Fruit fly (Drosophila melanogaster) whole organism, larva: ENCODE measurements around the gene tap.

Experiments
- noc ChIP-seq: fragments of 200-800 bp; sonication (Bioruptor generic); optimal IDR thresholded peaks from 3 replicates; lab custom pipeline; 2019; ENCODE audit warnings: missing biosample characterization, mild to moderate bottlenecking, missing genetic modification characterization, moderate library complexity

Gene tap

DNA sequence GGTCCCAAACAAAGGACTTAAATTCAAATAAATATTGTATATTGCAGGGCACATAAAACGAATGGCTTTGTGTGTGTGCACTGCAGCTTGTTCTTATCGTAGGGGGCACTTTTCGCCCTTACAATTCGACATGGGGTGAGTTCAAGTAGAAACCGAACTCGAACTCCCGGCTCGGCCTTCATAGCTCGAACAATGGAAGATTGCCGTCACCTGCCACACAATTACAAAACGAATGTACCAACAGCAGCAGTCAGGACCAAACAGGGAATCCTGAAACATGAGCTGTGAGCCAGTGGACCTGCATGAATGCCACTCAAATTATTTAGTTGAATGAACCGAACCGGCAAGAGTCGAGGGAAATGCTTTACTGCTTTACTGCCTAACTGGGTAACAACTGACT, 2.4 kb downstream of the tap start:
- no peak for TF ChIP-seq noc (tag; lab: Kevin White, UChicago)

DNA sequence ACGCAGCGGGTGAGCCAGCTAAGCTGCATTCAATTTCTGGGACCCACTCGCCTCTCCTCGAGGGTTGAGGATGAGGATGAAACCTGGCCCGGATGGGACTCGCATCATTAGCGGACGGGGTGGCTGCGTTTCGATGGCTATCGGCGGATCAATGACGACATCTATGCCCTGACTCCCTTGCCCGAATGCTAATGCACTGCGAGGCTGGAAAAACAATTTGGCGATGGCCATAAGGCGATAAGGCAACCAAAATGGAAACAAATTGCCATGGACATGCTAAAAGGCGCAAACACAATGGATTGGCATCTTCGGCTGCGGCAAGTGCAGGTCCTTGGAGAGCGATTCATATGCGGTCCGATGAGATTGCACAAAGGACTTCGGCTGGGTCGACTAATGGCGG, 3.5 kb downstream of the tap start:
- no peak for TF ChIP-seq noc (tag; lab: Kevin White, UChicago)

DNA sequence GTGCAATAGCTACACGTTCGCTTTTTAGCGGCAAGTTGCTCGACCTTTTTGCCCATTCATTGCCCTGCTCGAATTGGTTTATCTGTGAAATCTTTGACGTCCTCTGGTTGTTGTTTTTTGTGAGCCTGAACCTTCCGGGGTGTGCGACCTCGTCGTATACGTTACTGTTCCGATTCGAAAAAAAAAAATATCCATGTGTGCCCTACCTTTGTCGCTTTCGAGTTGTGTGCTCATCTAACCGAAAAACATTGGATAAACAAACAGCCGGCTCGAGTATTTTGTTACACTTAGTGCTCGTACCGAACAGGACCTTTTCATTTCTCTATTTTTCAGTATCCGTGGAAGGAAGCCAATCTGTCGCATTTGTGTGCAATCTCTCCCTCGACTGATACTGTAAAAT, 4.5 kb downstream of the tap start:
- no peak for TF ChIP-seq noc (tag; lab: Kevin White, UChicago)

DNA sequence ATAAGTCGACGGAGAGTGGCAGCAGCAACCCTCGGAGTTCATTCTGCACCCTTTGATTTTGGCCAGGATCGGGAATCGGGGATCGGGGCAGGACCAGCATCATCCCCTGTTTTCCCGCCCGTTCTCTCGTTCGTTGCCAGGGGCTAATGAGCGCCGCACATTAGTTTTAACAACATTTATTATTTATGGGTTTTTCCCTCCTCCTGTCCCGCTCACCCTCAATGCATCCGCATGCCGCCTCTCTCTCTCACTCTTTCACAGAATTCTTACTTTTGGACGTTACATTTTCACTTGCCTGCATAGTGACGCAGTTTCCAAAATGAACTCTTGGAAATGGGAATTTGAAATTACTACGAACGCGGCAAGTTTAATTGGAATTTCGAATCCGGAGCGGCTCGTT, 7.5 kb downstream of the tap start:
- no peak for TF ChIP-seq noc (tag; lab: Kevin White, UChicago)

DNA sequence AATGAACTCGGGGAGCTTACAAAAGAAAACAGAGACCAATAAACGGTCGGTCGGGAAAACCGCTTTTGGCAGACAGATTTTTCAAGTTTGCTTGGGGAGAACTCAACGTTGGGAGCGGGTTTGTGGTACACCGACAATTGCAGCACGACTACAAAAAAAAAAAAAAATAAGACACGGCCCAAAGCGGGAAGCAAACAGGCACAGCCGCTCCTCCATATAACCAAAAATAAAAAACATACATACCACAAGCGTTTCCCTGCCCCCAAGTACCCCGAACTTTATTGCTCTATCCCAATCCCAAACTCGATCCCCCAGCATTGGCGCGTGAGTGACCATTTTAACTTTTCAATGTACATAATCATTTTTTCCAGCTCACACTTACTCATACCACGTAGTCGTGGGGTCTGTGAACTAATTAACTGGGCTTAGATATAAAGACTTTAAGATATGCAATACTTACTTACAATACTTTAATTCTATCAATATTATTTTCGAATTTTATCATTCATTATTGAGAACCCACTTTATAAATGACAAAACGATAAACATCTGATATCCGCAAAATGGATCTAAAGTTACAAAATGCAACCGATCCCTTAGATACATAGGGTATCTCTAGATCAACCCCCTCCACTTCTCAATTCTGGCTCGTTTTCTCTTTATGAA, 15.6 kb downstream of the tap start:
- no peak for TF ChIP-seq noc (tag; lab: Kevin White, UChicago)

DNA sequence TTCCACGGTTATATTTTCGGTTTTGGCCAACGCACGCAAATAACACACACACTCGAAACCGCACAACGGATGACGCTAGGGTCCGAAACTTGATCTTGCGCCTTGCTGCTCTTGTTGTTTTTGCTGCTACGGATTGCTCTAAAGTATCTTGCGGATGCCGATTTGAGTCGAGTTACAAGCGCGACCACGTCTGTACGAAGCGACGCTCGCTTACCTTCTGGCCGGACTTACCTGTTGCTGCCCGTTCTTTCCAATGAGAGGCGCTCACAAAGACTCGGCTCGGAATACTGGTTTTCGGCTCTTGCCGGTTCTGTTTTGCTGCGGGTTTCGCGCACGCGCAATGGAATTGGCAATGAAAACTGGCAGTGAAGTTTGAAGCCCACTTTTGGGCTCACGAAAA, 19.8 kb downstream of the tap start, which contains the start of gene Cad74A:
Gene Cad74A, minus strand, starts transcription at position 220 of the 400 bp plus-strand sequence.
- no peak for TF ChIP-seq noc (tag; lab: Kevin White, UChicago)

DNA sequence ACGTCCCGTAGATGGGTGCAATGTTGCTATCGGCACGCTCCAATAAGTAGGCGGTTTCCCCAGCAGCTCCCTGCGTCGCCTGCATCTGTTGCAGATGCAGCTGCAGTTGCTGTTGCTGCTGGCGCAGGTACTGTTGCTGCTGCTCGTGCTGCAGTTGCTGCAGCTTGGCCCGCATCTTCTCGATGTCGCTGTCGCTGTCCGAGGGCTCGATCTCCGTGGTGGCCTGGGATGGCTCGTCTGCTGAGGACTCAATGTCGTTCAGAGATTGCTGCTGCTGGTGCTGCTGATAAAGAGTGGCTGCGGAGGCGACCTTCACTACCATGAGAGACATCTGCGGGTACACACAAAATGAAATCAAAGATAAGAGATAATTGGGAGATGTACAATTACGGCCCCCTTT, 22.5 kb downstream of the tap start:
- TF ChIP-seq noc (tag; lab: Kevin White, UChicago): no peak

DNA sequence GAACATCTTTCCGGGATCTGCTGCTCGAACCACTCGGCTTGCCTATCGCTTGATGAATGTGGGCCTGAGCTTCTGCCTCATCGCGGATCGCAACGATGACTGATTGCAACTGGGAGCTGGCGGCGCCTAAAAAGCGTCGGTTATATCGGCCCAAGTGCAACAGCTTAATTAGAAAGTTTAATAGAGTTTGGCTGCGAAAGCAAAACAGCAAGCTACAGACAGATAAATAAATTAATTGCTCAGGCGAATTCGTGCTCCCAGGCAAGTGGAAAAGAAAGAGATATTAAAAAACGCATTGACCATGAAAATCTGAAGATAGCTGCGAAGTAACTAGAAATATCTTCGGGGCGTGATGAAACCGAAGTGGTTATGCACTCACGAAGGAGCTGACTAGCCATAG, 23.1 kb downstream of the tap start, which contains the start of gene CG13728:
Gene CG13728, minus strand, starts transcription at position 101 of the 400 bp plus-strand sequence.
- no peak for TF ChIP-seq noc (tag; lab: Kevin White, UChicago)

DNA sequence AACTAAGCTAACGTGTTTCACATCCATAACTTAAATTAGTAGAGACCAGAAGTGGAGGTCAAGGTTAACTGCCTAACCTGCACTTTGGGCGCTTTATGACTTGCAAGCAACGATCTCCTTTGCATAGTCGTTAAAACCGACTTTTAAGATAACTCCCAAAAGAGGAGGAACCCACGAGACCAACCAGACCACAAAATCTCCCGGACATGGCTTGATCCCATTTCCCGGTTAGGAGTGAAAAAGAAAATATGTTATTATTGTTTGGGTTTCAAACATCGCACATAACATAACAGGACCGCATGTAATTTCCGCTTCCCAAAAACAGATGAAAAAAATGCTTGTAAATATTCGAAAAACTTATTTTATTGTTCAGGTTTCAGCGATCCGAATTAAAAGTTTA, 23.8 kb downstream of the tap start:
- TF ChIP-seq noc (tag; lab: Kevin White, UChicago): no peak

DNA sequence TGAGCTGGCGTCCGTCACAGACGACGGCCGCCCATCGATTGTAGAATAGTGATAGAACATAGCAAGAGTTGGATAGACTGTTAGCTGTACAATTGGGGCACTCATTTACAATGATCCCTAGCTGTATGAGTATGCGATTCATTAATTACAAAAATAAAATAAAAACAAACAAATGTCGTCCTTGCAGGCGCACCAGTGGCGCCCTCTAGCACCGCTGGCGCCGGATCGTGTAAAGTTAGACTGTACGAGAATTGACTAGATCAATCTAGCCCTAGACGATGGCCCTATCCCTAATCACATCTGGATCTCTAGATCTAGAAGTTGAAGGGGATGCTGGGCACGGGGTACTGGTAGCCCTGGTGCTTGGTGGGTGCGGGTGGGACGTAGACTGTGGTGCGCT, 24.2 kb downstream of the tap start:
- TF ChIP-seq noc (tag; lab: Kevin White, UChicago): no peak

DNA sequence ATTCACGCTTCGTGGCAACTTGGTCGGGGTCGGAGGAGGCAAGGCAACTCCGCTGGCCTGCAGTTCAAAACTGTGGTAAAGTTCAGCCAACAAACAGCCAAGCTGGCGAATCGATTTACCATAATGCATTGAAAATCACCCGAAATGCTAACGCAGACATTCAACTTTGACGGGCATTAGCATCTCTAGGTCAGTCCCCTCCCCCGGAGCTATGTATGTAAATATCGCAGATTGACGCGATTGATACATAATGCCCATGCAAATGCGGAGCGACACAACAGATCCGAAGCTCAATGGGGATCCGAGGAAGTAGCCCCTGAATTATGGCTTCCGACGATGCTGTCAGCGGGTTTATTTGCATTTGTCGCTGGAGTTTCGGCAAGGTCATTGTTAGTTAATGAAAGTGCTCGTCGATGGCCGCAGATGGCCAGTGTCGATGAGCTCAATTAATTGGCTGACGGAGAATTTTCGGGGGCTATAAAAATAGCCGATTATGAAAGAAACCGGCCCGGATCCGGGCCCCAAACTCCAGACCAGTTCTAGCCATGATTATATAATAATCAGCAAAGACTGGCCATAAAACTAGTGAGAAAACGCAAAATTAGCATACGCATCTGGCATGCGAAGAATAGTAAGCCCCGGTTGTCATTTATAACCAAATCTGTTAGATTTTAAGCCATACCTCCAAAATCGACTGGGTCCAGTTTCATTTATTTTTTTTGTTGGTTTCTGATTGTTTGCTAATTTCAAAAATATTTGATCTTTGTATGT, 27.3 kb downstream of the tap start:
- no peak for TF ChIP-seq noc (tag; lab: Kevin White, UChicago)

DNA sequence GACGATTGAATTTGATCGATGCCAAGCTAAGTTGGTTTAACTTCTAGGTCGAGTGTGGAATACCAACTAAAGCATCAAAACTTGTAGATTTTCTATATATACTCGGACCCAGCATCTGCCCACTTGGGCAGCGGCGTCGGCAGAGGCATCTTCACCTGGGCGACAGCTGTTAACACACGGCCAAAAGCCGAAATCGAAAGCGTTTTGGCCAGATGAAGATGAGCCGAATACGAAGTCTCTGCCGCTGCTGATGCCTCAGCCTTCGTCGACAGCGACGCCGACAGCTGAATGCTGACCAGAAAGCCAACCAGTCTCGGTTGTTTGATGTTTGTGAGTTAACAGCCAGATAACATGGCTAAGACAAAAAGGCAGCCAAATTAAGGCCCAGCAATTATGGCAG, 29.4 kb downstream of the tap start, which contains the start of gene CG13731:
Gene CG13731, minus strand, starts transcription at position 62 of the 400 bp plus-strand sequence.
- no peak for TF ChIP-seq noc (tag; lab: Kevin White, UChicago)

DNA sequence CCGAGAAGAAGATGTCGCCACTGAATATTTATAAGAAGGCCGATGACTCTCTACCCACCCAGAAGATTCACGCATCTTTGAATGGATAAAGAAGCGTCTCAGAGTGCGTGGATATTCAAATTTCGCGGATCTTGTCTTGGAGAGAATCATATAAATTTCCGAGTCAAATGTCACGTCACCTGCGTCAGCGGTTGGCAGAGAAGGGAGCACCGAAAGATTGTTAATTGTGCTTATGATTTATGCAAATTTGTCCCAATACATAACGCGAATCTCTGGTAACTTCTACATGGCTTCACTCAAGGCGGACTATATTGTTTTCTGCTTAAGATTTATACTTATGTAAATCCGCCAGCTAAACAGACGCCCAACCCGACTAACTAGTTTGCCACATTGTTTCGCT, 31.6 kb downstream of the tap start:
- TF ChIP-seq noc (tag; lab: Kevin White, UChicago): no peak

DNA sequence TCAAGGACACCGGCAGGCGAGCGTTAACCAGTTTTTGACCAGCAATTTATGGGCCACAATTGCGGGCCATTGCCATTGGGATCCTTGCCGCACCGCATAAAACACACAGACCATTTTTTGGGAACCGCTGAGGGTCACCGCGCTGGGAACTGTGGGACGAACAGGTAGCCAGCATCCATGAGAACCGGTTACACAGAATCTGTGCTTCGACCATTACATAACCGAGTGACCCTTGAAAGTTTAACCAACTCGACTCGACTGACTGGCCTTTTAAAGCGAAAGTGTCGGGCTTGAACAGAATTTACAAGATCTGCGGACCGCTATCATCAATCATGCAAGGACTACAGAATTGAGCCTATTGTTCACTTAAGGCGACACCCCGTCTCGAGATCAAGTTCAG, 32.9 kb downstream of the tap start:
- TF ChIP-seq noc (tag; lab: Kevin White, UChicago): no peak

DNA sequence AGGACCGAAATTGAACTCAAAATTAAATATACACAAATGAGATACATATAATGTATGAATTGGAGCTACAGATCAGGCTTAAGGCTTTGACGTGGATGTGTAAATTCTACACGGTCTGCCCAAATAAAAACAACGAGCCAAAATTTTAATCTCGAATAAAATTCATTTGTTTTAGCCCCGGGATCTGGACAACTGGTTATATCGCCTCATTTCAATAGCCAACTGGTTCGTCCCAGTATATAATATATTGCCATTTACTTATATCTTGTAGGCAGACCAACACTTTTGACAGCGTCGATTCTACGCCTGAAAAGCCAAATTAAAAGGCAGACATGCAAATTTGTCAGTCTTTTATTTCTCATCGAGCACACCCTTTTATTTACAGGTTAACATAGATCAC, 33.6 kb downstream of the tap start:
- no peak for TF ChIP-seq noc (tag; lab: Kevin White, UChicago)

DNA sequence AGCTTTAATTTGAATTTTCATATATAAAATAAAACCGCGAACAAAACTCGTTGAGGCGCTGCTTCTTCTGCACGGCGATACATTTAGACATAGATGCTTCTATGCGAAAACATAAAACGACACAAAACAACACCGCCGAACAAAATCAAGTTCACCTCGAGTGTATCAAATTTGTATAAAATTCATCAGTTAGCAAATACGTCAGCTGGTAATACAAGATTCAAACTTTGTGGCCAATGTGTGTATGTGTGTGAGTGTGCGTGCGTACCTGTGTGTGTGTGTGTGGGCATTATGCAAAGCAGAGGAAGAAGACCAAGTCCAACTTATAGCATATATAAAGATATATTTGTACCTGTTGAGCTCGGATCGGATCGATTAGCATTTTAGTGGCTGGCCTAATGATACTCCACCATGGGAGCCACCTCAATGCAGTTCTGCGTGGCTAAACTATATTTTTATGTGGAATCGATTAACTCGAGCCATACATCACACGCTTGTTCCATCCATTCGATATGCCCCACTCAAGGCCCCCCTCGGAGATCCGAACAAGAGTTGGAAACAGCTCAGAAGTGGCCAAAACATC, 35.0 kb downstream of the tap start:
- no peak for TF ChIP-seq noc (tag; lab: Kevin White, UChicago)
